Fruit fly (Drosophila melanogaster) S2 (cell line): ENCODE data around the gene Neu2.

Experiments used
- CG8478 ChIP-seq: fragments of >200 bp; optimal IDR thresholded peaks from 2 replicates; lab custom pipeline; 2018
- CTCF ChIP-seq, 2 experiments: fragments of >200 bp; optimal IDR thresholded peaks; 2 replicates each; lab custom pipeline; 2018

DNA sequence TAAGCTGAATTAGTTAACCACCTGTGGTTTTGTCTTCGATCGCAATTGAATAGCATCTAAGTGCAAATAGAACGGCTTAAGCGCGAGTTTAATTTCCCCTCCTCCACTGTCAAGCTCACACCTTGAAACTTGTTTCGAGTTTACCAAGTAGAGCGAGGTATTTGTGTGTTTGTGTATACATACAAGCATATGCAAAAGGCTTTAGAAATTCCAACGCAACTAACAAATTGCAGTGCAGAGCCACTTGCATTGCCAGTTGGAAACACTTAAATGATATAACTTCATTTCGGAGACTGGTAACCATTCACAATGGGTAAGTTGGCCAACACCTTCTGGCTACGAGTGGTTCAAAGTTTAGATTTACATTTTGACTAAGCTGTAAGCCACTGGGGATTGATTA lies 17.6 kb upstream of the Neu2 start:
- TF ChIP-seq CG8478 (lab: Kevin White, UChicago), result no peak
- TF ChIP-seq CTCF (optimal IDR thresholded peaks at IDR 0.05; lab: Kevin White, UChicago), result no peak
